Fruit fly (Drosophila melanogaster): ENCODE results near the gene Dora.

Gene Dora

DNA sequence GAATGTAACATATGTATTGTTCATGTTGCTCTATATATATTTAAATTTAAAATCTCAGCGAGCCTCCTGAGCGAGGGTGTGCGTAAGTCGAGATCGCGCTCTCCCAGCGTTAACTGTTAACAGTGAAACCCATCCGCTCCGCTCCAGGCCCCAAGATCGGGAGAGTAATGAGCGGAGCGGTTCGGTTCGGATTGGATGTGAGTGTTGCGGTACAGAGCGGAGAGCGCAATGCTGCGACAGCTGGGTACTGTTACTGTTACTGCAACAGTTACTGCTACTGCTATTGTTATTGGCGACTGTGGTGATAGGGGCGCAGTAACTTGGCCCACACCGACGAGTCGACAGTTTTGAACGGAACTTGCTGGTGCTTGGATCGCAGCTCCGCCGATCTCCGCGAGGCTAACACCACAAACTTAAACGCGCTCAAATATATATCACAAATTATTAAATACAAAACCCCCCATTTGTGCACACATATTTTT is 31.3 kb upstream of the Dora start, which contains the start of gene Pvf1 (continued):
- peak; percentile 46 for TF ChIP-seq fkh (GFP tag; optimal IDR thresholded peaks at IDR 0.05)
- TF ChIP-seq Eip75B (GFP tag; optimal IDR thresholded peaks at IDR 0.05), result peak; percentile 18
- TF ChIP-seq Eip78C (GFP tag), result peak; percentile 78

DNA sequence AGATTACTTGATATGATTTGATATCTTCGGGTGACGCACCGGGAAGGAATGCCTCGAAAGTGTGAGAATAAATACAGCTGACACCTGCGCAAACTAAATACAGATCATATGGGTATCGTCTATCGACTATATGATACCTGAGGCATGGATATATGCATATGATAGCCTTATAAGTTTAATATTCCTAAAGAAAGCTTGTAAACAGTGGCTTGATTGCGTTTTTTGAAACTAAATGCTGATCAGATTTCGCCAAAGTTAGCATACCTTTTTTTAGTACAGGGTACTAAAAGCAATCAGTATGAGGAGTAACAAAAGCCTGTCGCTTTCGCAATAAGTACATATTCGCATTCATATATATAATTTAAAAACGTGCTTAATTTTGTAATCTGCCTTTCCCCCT is 29.4 kb upstream of the Dora start:
- peak; percentile 70 for TF ChIP-seq CG10669 (GFP tag; optimal IDR thresholded peaks at IDR 0.05)
- TF ChIP-seq vri (GFP tag; optimal IDR thresholded peaks at IDR 0.05), result peak; percentile 27
- TF ChIP-seq Lpt (GFP tag; optimal IDR thresholded peaks at IDR 0.05), result no peak
- TF ChIP-seq acj6 (GFP tag; optimal IDR thresholded peaks at IDR 0.05), result peak; percentile 68
- peak; percentile 66 for TF ChIP-seq Eip75B (GFP tag; optimal IDR thresholded peaks at IDR 0.05)
- TF ChIP-seq CG11294 (GFP tag; IDR thresholded peaks at IDR 0.05), result 0 out of 2 replicates have a peak, but pooled peaks have one; percentile 13
- peak; percentile 51 for TF ChIP-seq Smox (GFP tag; optimal IDR thresholded peaks at IDR 0.05)
- TF ChIP-seq topi (GFP tag; optimal IDR thresholded peaks at IDR 0.05), result peak; percentile 88
- TF ChIP-seq CG16779 (tag; optimal IDR thresholded peaks at IDR 0.05), result peak; percentile 27
- TF ChIP-seq Blimp-1 (GFP tag; optimal IDR thresholded peaks at IDR 0.05), result peak; percentile 40
- TF ChIP-seq CG11902 (GFP tag; optimal IDR thresholded peaks at IDR 0.05), result peak; percentile 86
- TF ChIP-seq CG4318 (GFP tag; optimal IDR thresholded peaks at IDR 0.05), result no peak
- no peak for TF ChIP-seq fd85E (GFP tag; optimal IDR thresholded peaks at IDR 0.05)
- TF ChIP-seq fd59A (GFP tag; optimal IDR thresholded peaks at IDR 0.05), result no peak
- TF ChIP-seq CG10631 (GFP tag; optimal IDR thresholded peaks at IDR 0.05), result peak; percentile 43
- TF ChIP-seq CG31627 (GFP tag; optimal IDR thresholded peaks at IDR 0.05), result peak; percentile 54
- peak; percentile 24 for TF ChIP-seq Sox102F (GFP tag; optimal IDR thresholded peaks at IDR 0.05)
- peak; percentile 34 for TF ChIP-seq Ets21C (GFP tag; optimal IDR thresholded peaks at IDR 0.05)
- TF ChIP-seq CG32006 (GFP tag; optimal IDR thresholded peaks at IDR 0.05), result peak; percentile 10
- TF ChIP-seq Gug (GFP tag; IDR thresholded peaks at IDR 0.05), result peak; percentile 37; the same call in 1 of the 2 replicates
- no peak for TF ChIP-seq achi (GFP tag; optimal IDR thresholded peaks at IDR 0.05)
- TF ChIP-seq CG34406 (GFP tag; optimal IDR thresholded peaks at IDR 0.05), result peak; percentile 64
- peak; percentile 47 for TF ChIP-seq CG8632 (GFP tag; optimal IDR thresholded peaks at IDR 0.05)
- peak; percentile 92 for TF ChIP-seq Eip78C (GFP tag)
- TF ChIP-seq Hr4 (GFP tag; optimal IDR thresholded peaks at IDR 0.05), result peak; percentile 14
- TF ChIP-seq pdm3 (GFP tag; optimal IDR thresholded peaks at IDR 0.05), result peak; percentile 59
- TF ChIP-seq CG15336 (GFP tag; IDR thresholded peaks at IDR 0.05), result peak; percentile 45; the same call in 1 of the 2 replicates
- 0 out of 3 replicates have a peak, but pooled peaks have one; percentile 17 for TF ChIP-seq CG8119 (GFP tag; IDR thresholded peaks at IDR 0.05)
- TF ChIP-seq dac (GFP tag; optimal IDR thresholded peaks at IDR 0.05), result no peak
- TF ChIP-seq CG3919 (GFP tag; optimal IDR thresholded peaks at IDR 0.05), result peak; percentile 78
- TF ChIP-seq salr (GFP tag; optimal IDR thresholded peaks at IDR 0.05), result no peak
- peak; percentile 76 for TF ChIP-seq CG8319 (GFP tag; optimal IDR thresholded peaks at IDR 0.05)
- no peak for TF ChIP-seq CG6854 (GFP tag; optimal IDR thresholded peaks at IDR 0.05)
- TF ChIP-seq ss (GFP tag; optimal IDR thresholded peaks at IDR 0.05), result peak in 1 of 2 experiments; percentile 73
- TF ChIP-seq CG6792 (GFP tag; optimal IDR thresholded peaks at IDR 0.05), result peak; percentile 26
- TF ChIP-seq Sox14 (GFP tag; optimal IDR thresholded peaks at IDR 0.05), result no peak
- TF ChIP-seq CG9139 (GFP tag; optimal IDR thresholded peaks at IDR 0.05), result peak; percentile 16
- TF ChIP-seq dsx (GFP tag; optimal IDR thresholded peaks at IDR 0.05; ENCODE audit: poor library complexity, severe bottlenecking), result peak; percentile 45
- peak; percentile 91 for TF ChIP-seq svp (GFP tag)
- TF ChIP-seq CG6276 (GFP tag; optimal IDR thresholded peaks at IDR 0.05), result no peak
- peak; percentile 78 for TF ChIP-seq CG6163 (GFP tag; IDR thresholded peaks at IDR 0.05)
- TF ChIP-seq spab (GFP tag; optimal IDR thresholded peaks at IDR 0.05), result peak; percentile 21
- TF ChIP-seq CG3032 (tag; optimal IDR thresholded peaks at IDR 0.05), result peak; percentile 64
- TF ChIP-seq net (GFP tag; optimal IDR thresholded peaks at IDR 0.05), result peak; percentile 35
- peak; percentile 71 for TF ChIP-seq CG7368 (GFP tag; optimal IDR thresholded peaks at IDR 0.05)
- TF ChIP-seq cyc (GFP tag; optimal IDR thresholded peaks at IDR 0.05), result peak; percentile 86
- peak; percentile 46 for TF ChIP-seq Eip93F (GFP tag; optimal IDR thresholded peaks at IDR 0.05)
- no peak for TF ChIP-seq CG1621 (tag; optimal IDR thresholded peaks at IDR 0.05)
